Fruit fly (Drosophila melanogaster): ENCODE results near the gene CG45413.

The CG45413 gene

DNA sequence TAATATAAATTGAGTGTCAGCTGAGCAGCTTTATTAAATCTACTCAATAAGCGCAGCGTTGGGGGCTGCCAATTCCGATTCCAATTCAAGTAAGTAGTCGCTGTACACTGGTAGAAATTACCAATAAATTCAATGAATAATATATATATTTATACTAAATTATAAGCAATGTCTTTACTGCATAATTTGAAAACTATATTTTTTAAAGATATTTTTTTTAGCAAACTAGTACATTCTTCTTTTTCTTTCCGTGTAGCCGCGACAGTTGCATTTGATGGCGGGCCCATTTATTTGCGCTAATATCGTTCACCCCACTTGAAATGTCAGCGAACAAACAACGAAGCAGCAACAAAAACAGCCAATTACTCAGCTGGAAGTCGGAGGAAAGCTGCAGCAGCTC is 45.6 kb upstream of the CG45413 start (continued):
- TF ChIP-seq slou (GFP tag; optimal IDR thresholded peaks at IDR 0.05) (no peak), cato (GFP tag; optimal IDR thresholded peaks at IDR 0.05; ENCODE audit: borderline replicate concordance) (no peak), CG3065 (GFP tag; optimal IDR thresholded peaks at IDR 0.05) (no peak), Dref (GFP tag; IDR thresholded peaks at IDR 0.05) (no peak), ci (GFP tag; IDR thresholded peaks at IDR 0.05) (peak; percentile 75), CG18599 (GFP tag; optimal IDR thresholded peaks at IDR 0.05) (peak; percentile 50), pan (optimal IDR thresholded peaks at IDR 0.05) (no peak), pan (GFP tag; optimal IDR thresholded peaks at IDR 0.05 in 1 of 2, IDR thresholded peaks at IDR 0.05 in 1 of 2) (peak in 1 of 2 experiments; percentile 61), CG14050 (GFP tag; IDR thresholded peaks at IDR 0.05) (peak; percentile 40; the same call in 1 of the 3 replicates), Bgb (GFP tag; IDR thresholded peaks at IDR 0.05; ENCODE audit: partially characterized antibody) (no peak), kay (GFP tag; optimal IDR thresholded peaks at IDR 0.05) (no peak), CG10431 (GFP tag; optimal IDR thresholded peaks at IDR 0.05) (no peak), so (GFP tag; IDR thresholded peaks at IDR 0.05) (peak; percentile 74; the same call in 2 of the 3 replicates), CG14965 (GFP tag; optimal IDR thresholded peaks at IDR 0.05; ENCODE audit: borderline replicate concordance) (no peak), vnd (GFP tag; IDR thresholded peaks at IDR 0.05; ENCODE audit: partially characterized antibody) (no peak), HHEX (GFP tag; optimal IDR thresholded peaks at IDR 0.05) (peak; percentile 29), CG8290 (GFP tag; optimal IDR thresholded peaks at IDR 0.05) (peak; percentile 42), CG8290 (tag; optimal IDR thresholded peaks at IDR 0.05) (no peak), cwo (GFP tag; optimal IDR thresholded peaks at IDR 0.05) (peak; percentile 43), CG8388 (GFP tag; optimal IDR thresholded peaks at IDR 0.05) (peak; percentile 65), luna (GFP tag; optimal IDR thresholded peaks at IDR 0.05) (no peak), CG2875 (GFP tag; optimal IDR thresholded peaks at IDR 0.05) (peak; percentile 51), fd3F (GFP tag; optimal IDR thresholded peaks at IDR 0.05) (peak; percentile 9), CG34422 (GFP tag; IDR thresholded peaks at IDR 0.05) (peak; percentile 52; the same call in 2 of the 3 replicates), oc (tag; optimal IDR thresholded peaks at IDR 0.05) (peak; percentile 37), da (GFP tag; optimal IDR thresholded peaks at IDR 0.05) (no peak), CG17912 (GFP tag; optimal IDR thresholded peaks at IDR 0.05) (no peak), Sry-β (GFP tag; optimal IDR thresholded peaks at IDR 0.05) (no peak), CG17385 (GFP tag; optimal IDR thresholded peaks at IDR 0.05) (peak; percentile 61), gcm (GFP tag; optimal IDR thresholded peaks at IDR 0.05) (peak; percentile 32), nerfin-2 (GFP tag; IDR thresholded peaks at IDR 0.05; ENCODE audit: partially characterized antibody) (no peak), CG33557 (GFP tag; optimal IDR thresholded peaks at IDR 0.05) (no peak), NfI (GFP tag; optimal IDR thresholded peaks at IDR 0.05) (peak; percentile 30), CG5180 (GFP tag; optimal IDR thresholded peaks at IDR 0.05) (peak; percentile 36), CG15479 (GFP tag; optimal IDR thresholded peaks at IDR 0.05) (no peak), Pdp1 (GFP tag; optimal IDR thresholded peaks at IDR 0.05) (no peak), CG34376 (GFP tag; optimal IDR thresholded peaks at IDR 0.05) (no peak), Doc2 (GFP tag; IDR thresholded peaks at IDR 0.05) (no peak), ttk (GFP tag; IDR thresholded peaks at IDR 0.05) (peak; percentile 58; the same call in 1 of the 2 replicates), CG11093 (GFP tag; IDR thresholded peaks at IDR 0.05) (peak; percentile 33; the same call in 1 of the 3 replicates), CG34224 (GFP tag; IDR thresholded peaks at IDR 0.05; ENCODE audit: partially characterized antibody) (no peak), cg (GFP tag; optimal IDR thresholded peaks at IDR 0.05) (no peak), HLHmδ (GFP tag; optimal IDR thresholded peaks at IDR 0.05) (no peak), HLH54F (GFP tag; optimal IDR thresholded peaks at IDR 0.05) (no peak), CG32772 (GFP tag; IDR thresholded peaks at IDR 0.05) (0 out of 2 replicates have a peak, but pooled peaks have one; percentile 24), CG4404 (GFP tag; IDR thresholded peaks at IDR 0.05) (0 out of 2 replicates have a peak, but pooled peaks have one; percentile 29), CG12071 (GFP tag; optimal IDR thresholded peaks at IDR 0.05) (no peak), CG9727 (GFP tag; optimal IDR thresholded peaks at IDR 0.05) (peak; percentile 72), CG10274 (GFP tag; optimal IDR thresholded peaks at IDR 0.05) (no peak), Sox102F (GFP tag; optimal IDR thresholded peaks at IDR 0.05) (peak; percentile 81)

Measured in whole organism, embryonic.